Fruit fly (Drosophila melanogaster) whole organism, embryonic: ENCODE measurements around the gene CG15209.

Source experiments
- Bgb ChIP-seq: fragments of 200-800 bp; sonication (Bioruptor generic); IDR thresholded peaks from 2 replicates; pipeline ENCODE4 v1.3.6; 2022; ENCODE audit warnings: missing biosample characterization, missing genetic modification characterization; ENCODE audit not compliant: partially characterized antibody
- CG11247 ChIP-seq: fragments of 200-800 bp; sonication (Bioruptor generic); IDR thresholded peaks from 2 replicates; pipeline ENCODE4 v1.3.6; 2022; ENCODE audit warnings: missing biosample characterization, missing genetic modification characterization
- CG11695 ChIP-seq: fragments of 200-800 bp; sonication (Bioruptor generic); IDR thresholded peaks from 3 replicates; pipeline ENCODE4 v1.3.6; 2022; ENCODE audit warnings: missing biosample characterization, missing genetic modification characterization
- CG12391 ChIP-seq: fragments of 200-800 bp; sonication (Bioruptor generic); optimal IDR thresholded peaks from 3 replicates; lab custom pipeline; 2018; ENCODE audit warnings: missing biosample characterization, mild to moderate bottlenecking, missing genetic modification characterization, moderate library complexity
- CG12659 ChIP-seq: fragments of 200-800 bp; sonication (Bioruptor generic); optimal IDR thresholded peaks from 3 replicates; lab custom pipeline; 2017; ENCODE audit warnings: mild to moderate bottlenecking, missing biosample characterization, missing genetic modification reagents, missing genetic modification characterization
- CG13424 ChIP-seq: fragments of 200-800 bp; sonication (Bioruptor generic); optimal IDR thresholded peaks from 2 replicates; lab custom pipeline; 2019; ENCODE audit warnings: missing biosample characterization, mild to moderate bottlenecking, missing genetic modification characterization, moderate library complexity
- CG13775 ChIP-seq: fragments of 200-800 bp; sonication (Bioruptor generic); optimal IDR thresholded peaks from 3 replicates; lab custom pipeline; 2017; ENCODE audit warnings: missing biosample characterization, mild to moderate bottlenecking, missing genetic modification characterization
- CG14860 ChIP-seq: fragments of 200-800 bp; sonication (Bioruptor generic); IDR thresholded peaks from 3 replicates; pipeline ENCODE4 v1.3.6; 2022; ENCODE audit warnings: missing biosample characterization, missing genetic modification characterization; ENCODE audit not compliant: partially characterized antibody
- CG17328 ChIP-seq: fragments of 200-800 bp; sonication (Bioruptor generic); IDR thresholded peaks from 2 replicates; pipeline ENCODE4 v1.3.6; 2022; ENCODE audit warnings: missing biosample characterization, missing genetic modification characterization
- CG17612 ChIP-seq: fragments of 200-800 bp; sonication (Bioruptor generic); IDR thresholded peaks from 2 replicates; pipeline ENCODE4 v1.3.6; 2022; ENCODE audit warnings: missing biosample characterization, missing genetic modification characterization
- CG17912 ChIP-seq: fragments of 200-800 bp; sonication (Bioruptor generic); optimal IDR thresholded peaks from 2 replicates; lab custom pipeline; 2018; ENCODE audit warnings: missing biosample characterization, mild to moderate bottlenecking, missing genetic modification characterization
- CG1792 ChIP-seq: fragments of 200-800 bp; sonication (Bioruptor generic); optimal IDR thresholded peaks from 2 replicates; lab custom pipeline; 2016; ENCODE audit warnings: missing biosample characterization, missing genetic modification characterization
- CG2889 ChIP-seq: fragments of 200-800 bp; sonication (Bioruptor generic); IDR thresholded peaks from 3 replicates; pipeline ENCODE4 v1.3.6; 2022; ENCODE audit warnings: missing biosample characterization, missing genetic modification characterization
- CG31224 ChIP-seq: fragments of 200-800 bp; sonication (Bioruptor generic); IDR thresholded peaks from 2 replicates; pipeline ENCODE4 v1.3.6; 2022; ENCODE audit warnings: missing biosample characterization, missing genetic modification characterization
- CG4424 ChIP-seq: fragments of 200-800 bp; sonication (Bioruptor generic); optimal IDR thresholded peaks from 3 replicates; lab custom pipeline; 2016; ENCODE audit warnings: missing biosample characterization, missing genetic modification characterization
- CG4730 ChIP-seq: fragments of 200-800 bp; sonication (Bioruptor generic); IDR thresholded peaks from 2 replicates; pipeline ENCODE4 v1.3.6; 2022; ENCODE audit warnings: missing biosample characterization, missing genetic modification characterization
- CG5953 ChIP-seq: fragments of 200-800 bp; sonication (Bioruptor generic); IDR thresholded peaks from 2 replicates; pipeline ENCODE4 v1.3.6; 2022; ENCODE audit warnings: missing biosample characterization, missing genetic modification characterization
- CG6854 ChIP-seq: fragments of 200-800 bp; sonication (Bioruptor generic); optimal IDR thresholded peaks from 3 replicates; lab custom pipeline; 2017; ENCODE audit warnings: missing biosample characterization, mild to moderate bottlenecking, missing genetic modification characterization
- CG7745 ChIP-seq: fragments of 200-800 bp; sonication (Bioruptor generic); optimal IDR thresholded peaks from 2 replicates; lab custom pipeline; 2018; ENCODE audit warnings: missing biosample characterization, mild to moderate bottlenecking, missing genetic modification characterization, moderate library complexity
- CG8359 ChIP-seq: fragments of 200-800 bp; sonication (Bioruptor generic); optimal IDR thresholded peaks from 2 replicates; lab custom pipeline; 2017; ENCODE audit warnings: missing biosample characterization, mild to moderate bottlenecking, missing genetic modification characterization, borderline replicate concordance
- CG9797 ChIP-seq: fragments of 200-800 bp; sonication (Bioruptor generic); optimal IDR thresholded peaks from 3 replicates; lab custom pipeline; 2018; ENCODE audit warnings: missing biosample characterization, mild to moderate bottlenecking, missing genetic modification characterization
- CTCF ChIP-seq: fragments of 200-800 bp; sonication (Bioruptor generic); optimal IDR thresholded peaks from 2 replicates; lab custom pipeline; 2017; ENCODE audit warnings: missing biosample characterization, mild to moderate bottlenecking, missing genetic modification characterization, moderate library complexity
- Dad ChIP-seq: fragments of 200-800 bp; sonication (Bioruptor generic); optimal IDR thresholded peaks from 3 replicates; lab custom pipeline; 2016; ENCODE audit warnings: missing biosample characterization, missing genetic modification characterization
- Dek ChIP-seq: fragments of 200-800 bp; sonication (Bioruptor generic); optimal IDR thresholded peaks from 3 replicates; lab custom pipeline; 2019; ENCODE audit warnings: missing biosample characterization, mild to moderate bottlenecking, missing genetic modification characterization, moderate library complexity
- Dfd ChIP-seq, 2 experiments: fragments of >200 bp; optimal IDR thresholded peaks; 2 replicates each; lab custom pipeline; 2017; ENCODE audit warnings: missing biosample characterization in 2 of 2, missing genetic modification characterization in 2 of 2
- Dll ChIP-seq: fragments of 200-800 bp; sonication (Bioruptor generic); IDR thresholded peaks from 4 replicates; pipeline ENCODE4 v1.3.6; 2022; ENCODE audit warnings: missing biosample characterization, missing genetic modification characterization; ENCODE audit not compliant: partially characterized antibody
- Doc3 ChIP-seq: fragments of 200-800 bp; sonication (Bioruptor generic); IDR thresholded peaks from 3 replicates; pipeline ENCODE4 v1.3.6; 2022; ENCODE audit warnings: missing biosample characterization, missing genetic modification characterization; ENCODE audit not compliant: partially characterized antibody
- Elba2 ChIP-seq: fragments of 200-800 bp; sonication (Bioruptor generic); optimal IDR thresholded peaks from 3 replicates; lab custom pipeline; 2016; ENCODE audit warnings: missing biosample characterization, missing genetic modification characterization
- Opbp ChIP-seq: fragments of 200-800 bp; sonication (Bioruptor generic); IDR thresholded peaks from 3 replicates; pipeline ENCODE4 v1.3.6; 2022; ENCODE audit warnings: missing biosample characterization, missing genetic modification characterization; ENCODE audit not compliant: partially characterized antibody
- PHDP ChIP-seq: fragments of 200-800 bp; sonication (Bioruptor generic); optimal IDR thresholded peaks from 3 replicates; lab custom pipeline; 2018; ENCODE audit warnings: missing biosample characterization, mild to moderate bottlenecking, missing genetic modification characterization, moderate library complexity
- abd-A ChIP-seq: fragments of 200-800 bp; sonication (Bioruptor generic); optimal IDR thresholded peaks from 3 replicates; lab custom pipeline; 2019; ENCODE audit warnings: missing biosample characterization, mild to moderate bottlenecking, missing genetic modification characterization, moderate library complexity
- bsh ChIP-seq, 2 experiments: fragments of 200-800 bp; sonication (Bioruptor generic); optimal IDR thresholded peaks; 2 replicates each; lab custom pipeline; 2017 to 2018; ENCODE audit warnings: mild to moderate bottlenecking in 2 of 2, missing biosample characterization in 2 of 2, missing genetic modification characterization in 2 of 2, moderate library complexity in 1 of 2
- caup ChIP-seq: fragments of 200-800 bp; sonication (Bioruptor generic); optimal IDR thresholded peaks from 3 replicates; lab custom pipeline; 2017; ENCODE audit warnings: missing biosample characterization, mild to moderate bottlenecking, missing genetic modification characterization, moderate library complexity; ENCODE audit not compliant: severe bottlenecking
- danr ChIP-seq: fragments of 200-800 bp; sonication (Bioruptor generic); IDR thresholded peaks from 2 replicates; pipeline ENCODE4 v1.3.6; 2022; ENCODE audit warnings: missing biosample characterization, missing genetic modification characterization
- en ChIP-seq: fragments of 200-800 bp; sonication (Bioruptor generic); optimal IDR thresholded peaks from 2 replicates; lab custom pipeline; 2016; ENCODE audit warnings: missing biosample characterization, missing genetic modification characterization
- eyg ChIP-seq: fragments of 200-800 bp; sonication (Bioruptor generic); optimal IDR thresholded peaks from 3 replicates; lab custom pipeline; 2016; ENCODE audit warnings: missing biosample characterization, missing genetic modification characterization
- gem ChIP-seq: fragments of 200-800 bp; sonication (Bioruptor generic); optimal IDR thresholded peaks from 2 replicates; lab custom pipeline; 2019; ENCODE audit warnings: missing biosample characterization, mild to moderate bottlenecking, missing genetic modification characterization, moderate library complexity
- gfzf ChIP-seq: fragments of 200-800 bp; sonication (Bioruptor generic); optimal IDR thresholded peaks from 2 replicates; lab custom pipeline; 2016; ENCODE audit warnings: missing biosample characterization, mild to moderate bottlenecking, missing genetic modification characterization, moderate library complexity
- gt ChIP-seq: fragments of 200-800 bp; sonication (Bioruptor generic); IDR thresholded peaks from 2 replicates; pipeline ENCODE4 v1.3.6; 2022; ENCODE audit warnings: missing biosample characterization, missing genetic modification characterization
- inv ChIP-seq: fragments of 200-800 bp; sonication (Bioruptor generic); IDR thresholded peaks from 2 replicates; pipeline ENCODE4 v1.3.6; 2022; ENCODE audit warnings: missing biosample characterization, missing genetic modification characterization; ENCODE audit not compliant: partially characterized antibody
- kah ChIP-seq: fragments of 200-800 bp; sonication (Bioruptor generic); optimal IDR thresholded peaks from 2 replicates; lab custom pipeline; 2018; ENCODE audit warnings: missing biosample characterization, mild to moderate bottlenecking, missing genetic modification characterization
- nom ChIP-seq: fragments of 200-800 bp; sonication (Bioruptor generic); optimal IDR thresholded peaks from 2 replicates; lab custom pipeline; 2017; ENCODE audit warnings: missing biosample characterization, missing genetic modification characterization, mild to moderate bottlenecking, moderate library complexity, missing genetic modification reagents
- p53 ChIP-seq: fragments of 200-800 bp; sonication (Bioruptor generic); optimal IDR thresholded peaks from 2 replicates; lab custom pipeline; 2016; ENCODE audit warnings: missing biosample characterization, missing genetic modification characterization
- pum ChIP-seq: fragments of 200-800 bp; sonication (Bioruptor generic); optimal IDR thresholded peaks from 2 replicates; lab custom pipeline; 2016; ENCODE audit warnings: missing biosample characterization, missing genetic modification characterization
- sens ChIP-seq: fragments of 200-800 bp; sonication (Bioruptor generic); peaks from one replicate; lab custom pipeline; 2016; ENCODE audit warnings: missing biosample characterization, missing genetic modification characterization
- sna ChIP-seq: fragments of 200-800 bp; sonication (Bioruptor generic); IDR thresholded peaks from 2 replicates; pipeline ENCODE4 v1.3.6; 2022; ENCODE audit warnings: missing biosample characterization, missing genetic modification characterization; ENCODE audit not compliant: partially characterized antibody
- tin ChIP-seq: fragments of 200-800 bp; sonication (Bioruptor generic); optimal IDR thresholded peaks from 3 replicates; lab custom pipeline; 2016; ENCODE audit warnings: missing biosample characterization, missing genetic modification characterization
- tll ChIP-seq, 2 experiments: fragments of 200-800 bp in 1 of 2; fragments of >200 bp in 1 of 2; sonication (Bioruptor generic) in 1 of 2; optimal IDR thresholded peaks; 2 replicates each; lab custom pipeline; 2017 to 2019; ENCODE audit warnings: missing biosample characterization in 2 of 2, missing genetic modification characterization in 2 of 2, mild to moderate bottlenecking in 1 of 2, moderate library complexity in 1 of 2
- yki ChIP-seq: fragments of >200 bp; optimal IDR thresholded peaks from 3 replicates; lab custom pipeline; 2018

The CG15209 gene

dm6 chrX:10822678-10823440, 19.1 kb upstream of the CG15209 start (continued):
- TF ChIP-seq gfzf (GFP tag; lab: Kevin White, UChicago) = no peak
- peak; percentile 43 for TF ChIP-seq kah (GFP tag; lab: Kevin White, UChicago)
- no peak for TF ChIP-seq Elba2 (GFP tag; lab: Kevin White, UChicago)
- peak; percentile 78 for TF ChIP-seq CG13775 (GFP tag; lab: Kevin White, UChicago)
- TF ChIP-seq abd-A (tag; lab: Kevin White, UChicago) = no peak
- no peak for TF ChIP-seq CG1792
- TF ChIP-seq Doc3 = no peak
- peak; percentile 59 for TF ChIP-seq tin (GFP tag; lab: Kevin White, UChicago)
- TF ChIP-seq CG17328 (GFP tag; lab: Robert Waterston, UW) = peak; percentile 72
- TF ChIP-seq CTCF (GFP tag; lab: Kevin White, UChicago) = no peak
- TF ChIP-seq CG7745 (tag; lab: Kevin White, UChicago) = no peak
- no peak for TF ChIP-seq CG2889 (GFP tag; lab: Robert Waterston, UW)
- peak; percentile 49 for TF ChIP-seq CG4424 (GFP tag; lab: Kevin White, UChicago)
- no peak for TF ChIP-seq Dll (GFP tag; lab: Robert Waterston, UW)
- TF ChIP-seq CG31224 (GFP tag; lab: Robert Waterston, UW) = no peak
- 0 out of 2 replicates have a peak, but pooled peaks have one; percentile 16 for TF ChIP-seq danr (GFP tag; lab: Robert Waterston, UW)
- peak; percentile 89 for TF ChIP-seq gem (tag; lab: Kevin White, UChicago)
- no peak for TF ChIP-seq CG11247
- peak; percentile 64 for TF ChIP-seq CG12659 (GFP tag; lab: Kevin White, UChicago)
- TF ChIP-seq nom (GFP tag; lab: Kevin White, UChicago) = no peak
- TF ChIP-seq CG17612 (GFP tag; lab: Robert Waterston, UW) = no peak
- TF ChIP-seq Dad (GFP tag; lab: Kevin White, UChicago) = no peak
- no peak for TF ChIP-seq CG5953 (GFP tag; lab: Robert Waterston, UW)
- no peak for TF ChIP-seq tll (GFP tag; optimal IDR thresholded peaks at IDR 0.05; lab: Kevin White, UChicago)
- peak; percentile 16 for TF ChIP-seq pum (GFP tag; lab: Kevin White, UChicago)
- TF ChIP-seq Dfd (GFP tag; optimal IDR thresholded peaks at IDR 0.05; lab: Kevin White, UChicago) = no peak
- TF ChIP-seq eyg (GFP tag; lab: Kevin White, UChicago) = no peak
- TF ChIP-seq CG11695 (GFP tag; lab: Robert Waterston, UW) = peak; percentile 53; the same call in 1 of the 3 replicates
- peak; percentile 95 for TF ChIP-seq sens (GFP tag; lab: Kevin White, UChicago)
- no peak for TF ChIP-seq Bgb
- no peak for TF ChIP-seq gt (GFP tag; lab: Robert Waterston, UW)
- peak; percentile 16 for TF ChIP-seq CG8359 (GFP tag; lab: Kevin White, UChicago)
- TF ChIP-seq Dek = peak; percentile 51
- TF ChIP-seq CG14860 = no peak
- TF ChIP-seq CG13424 (tag; lab: Kevin White, UChicago) = peak; percentile 81
- no peak for TF ChIP-seq CG4730 (GFP tag; lab: Robert Waterston, UW)
- no peak for TF ChIP-seq Opbp (GFP tag; lab: Robert Waterston, UW)
- no peak for TF ChIP-seq CG17912
- peak; percentile 61 for TF ChIP-seq CG6854
- TF ChIP-seq bsh (GFP tag; optimal IDR thresholded peaks at IDR 0.05; lab: Kevin White, UChicago) = peak in 1 of 2 experiments; percentile 80
- TF ChIP-seq sna (GFP tag; lab: Robert Waterston, UW) = no peak
- no peak for TF ChIP-seq CG9797 (GFP tag; lab: Kevin White, UChicago)
- TF ChIP-seq yki = no peak
- TF ChIP-seq CG12391 (tag; lab: Kevin White, UChicago) = peak; percentile 89
- peak; percentile 60 for TF ChIP-seq PHDP (tag; lab: Kevin White, UChicago)
- TF ChIP-seq inv (GFP tag; lab: Robert Waterston, UW) = no peak
- peak; percentile 44 for TF ChIP-seq caup (GFP tag; lab: Kevin White, UChicago)
- no peak for TF ChIP-seq p53 (GFP tag; lab: Kevin White, UChicago)
- TF ChIP-seq en = no peak
